Worm (Caenorhabditis elegans): Measurements from ENCODE around the gene C48B4.11.
A peak's percentile ranks its signal among the peaks of the same experiment; 100 is the strongest.

The C48B4.11 gene

DNA sequence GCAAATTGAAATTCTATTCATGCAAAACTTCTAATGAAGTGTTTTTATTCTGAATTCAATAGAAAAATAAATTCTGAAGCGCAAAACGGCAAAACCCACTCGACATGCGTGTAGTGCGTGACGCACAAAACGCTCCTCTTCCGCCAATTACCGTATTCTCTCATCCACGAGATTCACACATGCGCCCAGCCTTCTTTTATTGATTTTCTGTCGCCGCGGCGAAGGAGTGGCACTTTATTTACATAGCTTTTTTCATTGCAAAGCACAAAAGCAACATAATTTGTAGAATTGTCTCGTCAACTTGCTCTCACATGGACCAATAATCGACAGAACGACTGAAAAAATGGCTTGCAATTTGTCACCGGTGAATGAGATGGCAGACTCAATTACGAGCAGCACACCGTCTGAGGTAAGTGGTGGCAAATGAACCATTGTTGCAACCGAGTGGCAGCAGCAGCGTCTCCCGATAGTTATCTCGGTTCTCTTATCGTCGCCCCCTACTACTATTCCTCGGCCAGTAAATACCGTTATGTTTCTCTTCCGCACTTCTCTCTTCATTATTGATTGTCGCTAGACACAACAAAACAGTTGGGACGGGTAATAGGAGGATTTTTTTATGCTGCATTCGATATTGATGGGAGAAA is 19.8 kb downstream of the C48B4.11 start, which contains the start of gene unc-16 (continued):
- TF ChIP-seq arid-1 (GFP tag; conservative IDR thresholded peaks at IDR 0.05) (peak; percentile 50; the same call in 1 of the 2 replicates), hlh-30 (tag; optimal IDR thresholded peaks at IDR 0.05; ENCODE audit: insufficient read depth) (peak; percentile 98), dve-1 (tag; optimal IDR thresholded peaks at IDR 0.05; ENCODE audit: insufficient read depth) (peak; percentile 80), pqm-1 (tag; optimal IDR thresholded peaks at IDR 0.05) (peak; percentile 30), R02D3.7 (tag; optimal IDR thresholded peaks at IDR 0.05) (no peak), lin-38 (GFP tag; IDR thresholded peaks at IDR 0.05) (peak; percentile 90), lim-7 (GFP tag; IDR thresholded peaks at IDR 0.05) (no peak), nhr-6 (tag; optimal IDR thresholded peaks at IDR 0.05) (peak; percentile 70), nhr-28 (tag; optimal IDR thresholded peaks at IDR 0.05) (peak; percentile 26), ztf-7 (tag; optimal IDR thresholded peaks at IDR 0.05) (peak; percentile 38), nhr-25 (tag; optimal IDR thresholded peaks at IDR 0.05; ENCODE audit: borderline replicate concordance, insufficient read depth) (peak; percentile 75), zfp-3 (GFP tag; conservative IDR thresholded peaks at IDR 0.05) (no peak), lin-39 (tag; optimal IDR thresholded peaks at IDR 0.05) (no peak), zag-1 (tag; optimal IDR thresholded peaks at IDR 0.05) (no peak), T26A8.4 (GFP tag; IDR thresholded peaks at IDR 0.05) (peak; percentile 80), lir-3 (tag; optimal IDR thresholded peaks at IDR 0.05) (no peak), mdl-1 (tag; optimal IDR thresholded peaks at IDR 0.05) (peak; percentile 83 to 97), fkh-10 (GFP tag; optimal IDR thresholded peaks at IDR 0.05) (peak; percentile 91), ZK546.5 (tag; optimal IDR thresholded peaks at IDR 0.05) (peak in 1 of 2 experiments; percentile 9), egl-27 (tag; optimal IDR thresholded peaks at IDR 0.05) (no peak), madf-9 (GFP tag; conservative IDR thresholded peaks at IDR 0.05) (0 out of 2 replicates have a peak, but pooled peaks have one; percentile 21), mes-2 (tag; optimal IDR thresholded peaks at IDR 0.05; ENCODE audit: poor library complexity, severe bottlenecking) (peak; percentile 81), unc-39 (tag; optimal IDR thresholded peaks at IDR 0.05) (no peak), attf-4 (tag; optimal IDR thresholded peaks at IDR 0.05) (no peak), unc-62 (GFP tag; optimal IDR thresholded peaks at IDR 0.05 in 1 of 2) (peak in 1 of 2 experiments; percentile 64), unc-62 (tag; optimal IDR thresholded peaks at IDR 0.05) (no peak), saeg-2 (GFP tag; IDR thresholded peaks at IDR 0.05) (no peak), T20F7.1 (GFP tag; optimal IDR thresholded peaks at IDR 0.05) (peak; percentile 82), ceh-82 (tag; optimal IDR thresholded peaks at IDR 0.05) (no peak), duxl-1 (tag; optimal IDR thresholded peaks at IDR 0.05; ENCODE audit: poor library complexity) (peak; percentile 67), jun-1 (tag; optimal IDR thresholded peaks at IDR 0.05) (no peak), F37D6.2 (tag; optimal IDR thresholded peaks at IDR 0.05) (peak; percentile 77), lin-13 (GFP tag; optimal IDR thresholded peaks at IDR 0.05) (peak; percentile 59), pha-4 (GFP tag; IDR thresholded peaks at IDR 0.05) (peak; percentile 59; the same call in 1 of the 2 replicates), pha-4 (tag; optimal IDR thresholded peaks at IDR 0.05) (peak; percentile 82), unc-130 (GFP tag; optimal IDR thresholded peaks at IDR 0.05) (no peak), lsy-2 (tag; optimal IDR thresholded peaks at IDR 0.05) (peak; percentile 98 to 99), ces-1 (GFP tag; optimal IDR thresholded peaks at IDR 0.05) (no peak), gei-8 (GFP tag; optimal IDR thresholded peaks at IDR 0.05) (no peak), daf-16 (GFP tag; optimal IDR thresholded peaks at IDR 0.05) (peak in 1 of 2 experiments; percentile 28), daf-16 (tag; optimal IDR thresholded peaks at IDR 0.05) (peak; percentile 79), tra-1 (GFP tag; IDR thresholded peaks at IDR 0.05) (no peak), ceh-32 (tag; optimal IDR thresholded peaks at IDR 0.05; ENCODE audit: poor library complexity) (no peak), zfp-2 (tag; optimal IDR thresholded peaks at IDR 0.05) (peak; percentile 21), fos-1 (tag; optimal IDR thresholded peaks at IDR 0.05) (no peak), ceh-28 (tag; optimal IDR thresholded peaks at IDR 0.05) (peak; percentile 61), F44E2.7 (GFP tag; IDR thresholded peaks at IDR 0.05) (no peak), Y5F2A.4 (GFP tag; optimal IDR thresholded peaks at IDR 0.05) (no peak), lin-15B (tag; optimal IDR thresholded peaks at IDR 0.05) (no peak), tag-97 (GFP tag; IDR thresholded peaks at IDR 0.05) (no peak), aly-2 (tag; optimal IDR thresholded peaks at IDR 0.05) (no peak)

All from whole organism, L4 larva.